Worm (Caenorhabditis elegans): ENCODE data around the gene sec-10.

- no peak for TF ChIP-seq C17E4.6 (GFP tag; IDR thresholded peaks at IDR 0.05)
- TF ChIP-seq pha-4 (tag; optimal IDR thresholded peaks at IDR 0.05): no peak
- TF ChIP-seq ccch-3 (GFP tag; optimal IDR thresholded peaks at IDR 0.05): no peak
- no peak for TF ChIP-seq xnd-1 (tag; optimal IDR thresholded peaks at IDR 0.05)
- no peak for TF ChIP-seq ztf-25 (GFP tag; IDR thresholded peaks at IDR 0.05)
- TF ChIP-seq snpc-1.1 (tag; optimal IDR thresholded peaks at IDR 0.05; ENCODE audit: insufficient read depth): no peak
- no peak for TF ChIP-seq tbx-9 (tag; optimal IDR thresholded peaks at IDR 0.05; ENCODE audit: borderline replicate concordance)
- TF ChIP-seq nfya-2 (GFP tag; IDR thresholded peaks at IDR 0.05): no peak
- TF ChIP-seq B0019.2 (GFP tag; conservative IDR thresholded peaks at IDR 0.05): no peak
- no peak for TF ChIP-seq K11D2.4 (GFP tag; IDR thresholded peaks at IDR 0.05)
- no peak for TF ChIP-seq unc-62 (GFP tag; optimal IDR thresholded peaks at IDR 0.05)
Measured at ce11 chrIV:7754114-7754513, 28.2 kb downstream of the sec-10 start.

Data from whole organism, young adult.